Worm (Caenorhabditis elegans) whole organism, young adult: ENCODE results near the gene npax-4.
A peak's percentile ranks its signal among the peaks of the same experiment; 100 is the strongest.

Source experiments
- B0336.3 ChIP-seq: fragments of 200-800 bp; sonication (Bioruptor generic); IDR thresholded peaks from 2 replicates; pipeline ENCODE4 v1.3.6; 2022; ENCODE audit warnings: missing genetic modification characterization, missing compliant biosample characterization
- C06A6.2 ChIP-seq: fragments of 200-800 bp; sonication (Bioruptor generic); conservative IDR thresholded peaks from 2 replicates; pipeline ENCODE4 v1.3.6; 2022; ENCODE audit warnings: missing genetic modification characterization, missing compliant biosample characterization
- C17E4.6 ChIP-seq: fragments of 200-800 bp; sonication (Bioruptor generic); IDR thresholded peaks from 2 replicates; pipeline ENCODE4 v1.3.6; 2022; ENCODE audit warnings: missing genetic modification reagents, missing genetic modification characterization, missing compliant biosample characterization
- F10E7.11 ChIP-seq: sonication (generic microtip); optimal IDR thresholded peaks from 2 replicates; lab custom pipeline; 2017; ENCODE audit warnings: mild to moderate bottlenecking, missing genetic modification characterization, moderate library complexity, missing compliant biosample characterization
- F49E8.2 ChIP-seq: sonication (generic microtip); optimal IDR thresholded peaks from 3 replicates; lab custom pipeline; 2017; ENCODE audit warnings: missing genetic modification characterization, mild to moderate bottlenecking, missing compliant biosample characterization, antibody characterized with exemption, moderate library complexity; ENCODE audit not compliant: insufficient read depth
- F55B11.4 ChIP-seq: sonication (generic microtip); optimal IDR thresholded peaks from 2 replicates; lab custom pipeline; 2016; ENCODE audit warnings: missing compliant biosample characterization, missing genetic modification characterization, borderline replicate concordance; ENCODE audit not compliant: insufficient read depth
- F57C9.4 ChIP-seq: sonication (generic microtip); optimal IDR thresholded peaks from 2 replicates; lab custom pipeline; 2017; ENCODE audit warnings: mild to moderate bottlenecking, missing genetic modification characterization, missing compliant biosample characterization
- K11D2.4 ChIP-seq: fragments of 200-800 bp; sonication (Bioruptor generic); IDR thresholded peaks from 2 replicates; pipeline ENCODE4 v1.3.6; 2022; ENCODE audit warnings: missing genetic modification reagents, missing genetic modification characterization, missing compliant biosample characterization
- T07F8.4 ChIP-seq: sonication (generic microtip); optimal IDR thresholded peaks from 2 replicates; lab custom pipeline; 2016; ENCODE audit warnings: mild to moderate bottlenecking, missing genetic modification characterization, moderate library complexity, missing compliant biosample characterization
- Y56A3A.18 ChIP-seq: fragments of 200-800 bp; sonication (Bioruptor generic); IDR thresholded peaks from 2 replicates; pipeline ENCODE4 v1.3.6; 2022; ENCODE audit warnings: missing genetic modification reagents, missing genetic modification characterization, missing compliant biosample characterization
- akir-1 ChIP-seq: fragments of 200-800 bp; sonication (Bioruptor generic); optimal IDR thresholded peaks from 2 replicates; lab custom pipeline; 2018; ENCODE audit warnings: mild to moderate bottlenecking, missing genetic modification characterization, moderate library complexity, missing compliant biosample characterization
- aptf-3 ChIP-seq: fragments of 200-800 bp; sonication (Bioruptor generic); IDR thresholded peaks from 2 replicates; pipeline ENCODE4 v1.3.6; 2022; ENCODE audit warnings: missing genetic modification characterization, missing compliant biosample characterization
- athp-1 ChIP-seq: sonication (generic microtip); optimal IDR thresholded peaks from 2 replicates; lab custom pipeline; 2017; ENCODE audit warnings: mild to moderate bottlenecking, missing genetic modification characterization, missing compliant biosample characterization
- attf-3 ChIP-seq: fragments of 200-800 bp; sonication (Bioruptor generic); conservative IDR thresholded peaks from 2 replicates; pipeline ENCODE4 v1.3.6; 2022; ENCODE audit warnings: missing genetic modification reagents, missing genetic modification characterization, missing compliant biosample characterization
- bed-1 ChIP-seq: fragments of 200-800 bp; sonication (Bioruptor generic); IDR thresholded peaks from 2 replicates; pipeline ENCODE4 v1.3.6; 2022; ENCODE audit warnings: missing genetic modification reagents, missing genetic modification characterization, missing compliant biosample characterization
- ceh-100 ChIP-seq: fragments of 200-800 bp; sonication (Bioruptor generic); IDR thresholded peaks from 2 replicates; pipeline ENCODE4 v1.3.6; 2022; ENCODE audit warnings: missing genetic modification reagents, missing genetic modification characterization, missing compliant biosample characterization
- chd-7 ChIP-seq: sonication (generic microtip); optimal IDR thresholded peaks from 2 replicates; lab custom pipeline; 2016; ENCODE audit warnings: mild to moderate bottlenecking, missing genetic modification characterization, moderate library complexity, missing compliant biosample characterization
- die-1 ChIP-seq: sonication (generic microtip); optimal IDR thresholded peaks from 2 replicates; lab custom pipeline; 2016; ENCODE audit warnings: missing genotype, mild to moderate bottlenecking, missing genetic modification characterization, missing compliant biosample characterization
- dox-1 ChIP-seq: fragments of 200-800 bp; sonication (Bioruptor generic); IDR thresholded peaks from 2 replicates; pipeline ENCODE4 v1.3.6; 2022; ENCODE audit warnings: missing genetic modification reagents, missing genetic modification characterization, missing compliant biosample characterization
- dpl-1 ChIP-seq: fragments of 150-350 bp; optimal IDR thresholded peaks from 2 replicates; lab custom pipeline; 2014; ENCODE audit warnings: missing biosample characterization, missing genetic modification reagents, missing genetic modification characterization
- efl-1 ChIP-seq: fragments of 150-350 bp; optimal IDR thresholded peaks from 2 replicates; lab custom pipeline; 2014; ENCODE audit warnings: missing biosample characterization, missing genetic modification reagents, missing genetic modification characterization
- egrh-3 ChIP-seq: fragments of 200-800 bp; sonication (Bioruptor generic); IDR thresholded peaks from 2 replicates; pipeline ENCODE4 v1.3.6; 2022; ENCODE audit warnings: missing genetic modification reagents, missing genetic modification characterization, missing compliant biosample characterization
- ekl-4 ChIP-seq: fragments of 200-800 bp; sonication (Bioruptor generic); IDR thresholded peaks from 2 replicates; pipeline ENCODE4 v1.3.6; 2022; ENCODE audit warnings: missing genetic modification reagents, missing genetic modification characterization, missing compliant biosample characterization
- ets-4 ChIP-seq: fragments of 200-800 bp; sonication (Bioruptor generic); optimal IDR thresholded peaks from 2 replicates; lab custom pipeline; 2018; ENCODE audit warnings: mild to moderate bottlenecking, missing genetic modification characterization, missing compliant biosample characterization
- gei-17 ChIP-seq: fragments of 200-800 bp; sonication (Bioruptor generic); optimal IDR thresholded peaks from 2 replicates; lab custom pipeline; 2018; ENCODE audit warnings: mild to moderate bottlenecking, missing genetic modification characterization, missing compliant biosample characterization
- hmg-20 ChIP-seq: fragments of 200-800 bp; sonication (Bioruptor generic); IDR thresholded peaks from 2 replicates; pipeline ENCODE4 v1.3.6; 2022; ENCODE audit warnings: missing genetic modification reagents, missing genetic modification characterization, missing compliant biosample characterization
- let-526 ChIP-seq: fragments of 200-800 bp; sonication (Bioruptor generic); IDR thresholded peaks from 2 replicates; pipeline ENCODE4 v1.3.6; 2022; ENCODE audit warnings: missing genetic modification reagents, missing genetic modification characterization, missing compliant biosample characterization
- lin-35 ChIP-seq, 3 experiments: fragments of 150-350 bp in 2 of 3; sonication (generic microtip) in 1 of 3; optimal IDR thresholded peaks; 2 replicates each; lab custom pipeline; 2014 to 2018; ENCODE audit warnings: missing biosample characterization in 3 of 3, missing genetic modification characterization in 3 of 3, missing genetic modification reagents in 3 of 3
- lin-54 ChIP-seq: fragments of 200-800 bp; sonication (Bioruptor generic); optimal IDR thresholded peaks from 2 replicates; lab custom pipeline; 2018; ENCODE audit warnings: mild to moderate bottlenecking, missing genetic modification characterization, missing compliant biosample characterization
- lir-1 ChIP-seq: fragments of 200-800 bp; sonication (Bioruptor generic); conservative IDR thresholded peaks from 2 replicates; pipeline ENCODE4 v1.3.6; 2022; ENCODE audit warnings: missing genetic modification reagents, missing genetic modification characterization, missing compliant biosample characterization
- mcd-1 ChIP-seq: fragments of 200-800 bp; sonication (Bioruptor generic); IDR thresholded peaks from 2 replicates; pipeline ENCODE4 v1.3.6; 2022; ENCODE audit warnings: missing genetic modification reagents, missing genetic modification characterization, missing compliant biosample characterization
- mxl-1 ChIP-seq: sonication (generic microtip); optimal IDR thresholded peaks from 2 replicates; lab custom pipeline; 2016; ENCODE audit warnings: missing genetic modification characterization, missing compliant biosample characterization
- nhr-27 ChIP-seq: fragments of 200-800 bp; sonication (Bioruptor generic); optimal IDR thresholded peaks from 2 replicates; lab custom pipeline; 2018; ENCODE audit warnings: mild to moderate bottlenecking, missing genetic modification characterization, moderate library complexity, missing compliant biosample characterization
- nhr-80 ChIP-seq: sonication (generic microtip); optimal IDR thresholded peaks from 2 replicates; lab custom pipeline; 2016; ENCODE audit warnings: missing genetic modification characterization, missing compliant biosample characterization
- rcor-1 ChIP-seq: fragments of 200-800 bp; sonication (Bioruptor generic); IDR thresholded peaks from 2 replicates; pipeline ENCODE4 v1.3.6; 2022; ENCODE audit warnings: missing genetic modification reagents, missing genetic modification characterization, missing compliant biosample characterization
- rec-8 ChIP-seq, 2 experiments: sonication (generic microtip); optimal IDR thresholded peaks; 2 replicates each; lab custom pipeline; 2016; ENCODE audit warnings: mild to moderate bottlenecking in 2 of 2, missing genetic modification characterization in 2 of 2, missing genetic modification reagents in 2 of 2, missing genotype in 2 of 2, missing biosample characterization in 1 of 2, missing compliant biosample characterization in 1 of 2, moderate library complexity in 1 of 2
- rpc-1 ChIP-seq, 2 experiments: fragments of 150-350 bp in 1 of 2; sonication (generic microtip) in 1 of 2; optimal IDR thresholded peaks; 2 replicates each; lab custom pipeline; 2014 to 2018; ENCODE audit warnings: missing biosample characterization in 1 of 2, missing genetic modification characterization in 1 of 2, missing genetic modification reagents in 1 of 2, missing genotype in 1 of 2
- sdz-38 ChIP-seq: sonication (generic microtip); optimal IDR thresholded peaks from 2 replicates; lab custom pipeline; 2016; ENCODE audit warnings: missing genotype, missing genetic modification characterization, missing compliant biosample characterization
- snpc-1.1 ChIP-seq: sonication (generic microtip); optimal IDR thresholded peaks from 2 replicates; lab custom pipeline; 2017; ENCODE audit warnings: missing genetic modification characterization, mild to moderate bottlenecking, missing compliant biosample characterization, antibody characterized with exemption, moderate library complexity, missing genotype, missing genetic modification reagents; ENCODE audit not compliant: insufficient read depth
- snpc-1.3 ChIP-seq: sonication (generic microtip); optimal IDR thresholded peaks from 2 replicates; lab custom pipeline; 2017; ENCODE audit warnings: missing genetic modification characterization, mild to moderate bottlenecking, missing compliant biosample characterization, antibody characterized with exemption, moderate library complexity, missing genotype, missing genetic modification reagents; ENCODE audit not compliant: insufficient read depth
- snpc-4 ChIP-seq, 5 experiments: fragments of 150-350 bp in 1 of 5; sonication (generic microtip) in 4 of 5; optimal IDR thresholded peaks; 2 replicates each; lab custom pipeline; 2014 to 2018; ENCODE audit warnings: missing genetic modification characterization in 5 of 5, missing biosample characterization in 3 of 5, antibody characterized with exemption in 2 of 5, mild to moderate bottlenecking in 2 of 5, missing compliant biosample characterization in 2 of 5, missing genotype in 2 of 5, moderate library complexity in 2 of 5, missing genetic modification reagents in 1 of 5
- somi-1 ChIP-seq: fragments of 200-800 bp; sonication (Bioruptor generic); optimal IDR thresholded peaks from 2 replicates; lab custom pipeline; 2018; ENCODE audit warnings: mild to moderate bottlenecking, missing genetic modification characterization, missing compliant biosample characterization
- ztf-18 ChIP-seq: sonication (generic microtip); optimal IDR thresholded peaks from 2 replicates; lab custom pipeline; 2016; ENCODE audit warnings: missing genotype, mild to moderate bottlenecking, missing genetic modification characterization, missing compliant biosample characterization
- ztf-25 ChIP-seq: fragments of 200-800 bp; sonication (Bioruptor generic); IDR thresholded peaks from 2 replicates; pipeline ENCODE4 v1.3.6; 2022; ENCODE audit warnings: missing genetic modification reagents, missing genetic modification characterization, missing compliant biosample characterization
- ztf-26 ChIP-seq: sonication (generic microtip); optimal IDR thresholded peaks from 2 replicates; lab custom pipeline; 2017; ENCODE audit warnings: missing genetic modification characterization, missing compliant biosample characterization
- ztf-6 ChIP-seq: fragments of 200-800 bp; sonication (Bioruptor generic); IDR thresholded peaks from 2 replicates; pipeline ENCODE4 v1.3.6; 2022; ENCODE audit warnings: missing genetic modification reagents, missing genetic modification characterization, missing compliant biosample characterization

Gene npax-4

ce11 chrIV:8869624-8870023, 10.1 kb downstream of the npax-4 start, which contains the start of gene npp-23:
TSS of gene npp-23 (minus strand) at chrIV:8869679.
- TF ChIP-seq ekl-4 (GFP tag; lab: Robert Waterston, UW) (no peak), let-526 (GFP tag; lab: Robert Waterston, UW) (no peak), ztf-25 (no peak), ceh-100 (GFP tag; lab: Robert Waterston, UW) (no peak), lir-1 (no peak), lin-54 (GFP tag; lab: Kevin White, UChicago) (no peak), mcd-1 (GFP tag; lab: Robert Waterston, UW) (no peak), gei-17 (GFP tag; lab: Kevin White, UChicago) (no peak), T07F8.4 (tag; lab: Kevin White, UChicago) (no peak), chd-7 (tag; lab: Kevin White, UChicago) (no peak), F55B11.4 (no peak), lin-35 (GFP tag; optimal IDR thresholded peaks at IDR 0.05; lab: Kevin White, UChicago) (peak in 1 of 3 experiments; percentile 86), K11D2.4 (GFP tag; lab: Robert Waterston, UW) (no peak), efl-1 (peak; percentile 85), die-1 (tag; lab: Kevin White, UChicago) (no peak), C17E4.6 (GFP tag; lab: Robert Waterston, UW) (no peak), akir-1 (GFP tag; lab: Kevin White, UChicago) (no peak), ets-4 (no peak), attf-3 (GFP tag; lab: Robert Waterston, UW) (peak; percentile 94), F49E8.2 (tag; lab: Kevin White, UChicago) (no peak), sdz-38 (no peak), egrh-3 (GFP tag; lab: Robert Waterston, UW) (no peak), dpl-1 (peak; percentile 71), rpc-1 (optimal IDR thresholded peaks at IDR 0.05; lab: Kevin White, UChicago) (no peak), rpc-1 (tag; optimal IDR thresholded peaks at IDR 0.05; lab: Kevin White, UChicago) (no peak), dox-1 (GFP tag; lab: Robert Waterston, UW) (no peak), ztf-6 (no peak), B0336.3 (GFP tag; lab: Robert Waterston, UW) (no peak), snpc-4 (GFP tag; optimal IDR thresholded peaks at IDR 0.05; lab: Kevin White, UChicago) (no peak), snpc-4 (tag; optimal IDR thresholded peaks at IDR 0.05; lab: Kevin White, UChicago) (no peak), snpc-1.1 (tag; lab: Kevin White, UChicago) (no peak), C06A6.2 (GFP tag; lab: Robert Waterston, UW) (no peak), F57C9.4 (tag; lab: Kevin White, UChicago) (no peak), ztf-18 (no peak), athp-1 (tag; lab: Kevin White, UChicago) (no peak), rec-8 (tag; optimal IDR thresholded peaks at IDR 0.05; lab: Kevin White, UChicago) (no peak)
- TF ChIP-seq, all 124 proteins: peak for 4

- TF ChIP-seq nhr-80 (tag; lab: Kevin White, UChicago): peak; percentile 18
- no peak for TF ChIP-seq nhr-27 (tag; lab: Kevin White, UChicago)
- TF ChIP-seq, all 124 proteins: peak for 1
These were observed 12.1 kb downstream of the npax-4 start for ce11 chrIV:8867562-8867961.

ce11 chrIV:8866092-8866491, 13.6 kb downstream of the npax-4 start:
- TF ChIP-seq bed-1 (GFP tag; lab: Robert Waterston, UW): no peak
- peak; percentile 44 for TF ChIP-seq somi-1 (GFP tag; lab: Kevin White, UChicago)
- peak; percentile 33 for TF ChIP-seq snpc-1.3
- TF ChIP-seq F10E7.11 (tag; lab: Kevin White, UChicago): no peak
- TF ChIP-seq aptf-3: no peak
- TF ChIP-seq snpc-4 (GFP tag; optimal IDR thresholded peaks at IDR 0.05; lab: Kevin White, UChicago): no peak
- peak in 2 of 4 experiments; percentile 30 to 41 for TF ChIP-seq snpc-4 (tag; optimal IDR thresholded peaks at IDR 0.05; lab: Kevin White, UChicago)
- no peak for TF ChIP-seq rcor-1 (GFP tag; lab: Robert Waterston, UW)
- 0 out of 2 replicates have a peak, but pooled peaks have one; percentile 10 for TF ChIP-seq hmg-20
- TF ChIP-seq mxl-1 (tag; lab: Kevin White, UChicago): no peak
- peak; percentile 99 for TF ChIP-seq nhr-80 (tag; lab: Kevin White, UChicago)
- TF ChIP-seq ztf-26 (tag; lab: Kevin White, UChicago): peak; percentile 67
- TF ChIP-seq Y56A3A.18 (GFP tag; lab: Robert Waterston, UW): peak; percentile 77; the same call in 1 of the 2 replicates
- no peak for TF ChIP-seq ztf-25
